Worm (Caenorhabditis elegans) whole organism, midembryonic: ENCODE results near the gene hlh-1.

ENCODE experiments used
- T22C8.4 ChIP-seq: fragments of 200-800 bp; sonication (Bioruptor generic); IDR thresholded peaks from 2 replicates; pipeline ENCODE4 v1.3.6; 2022; ENCODE audit warnings: missing genetic modification characterization, missing compliant biosample characterization
- cog-1 ChIP-seq: sonication (generic microtip); optimal IDR thresholded peaks from 2 replicates; lab custom pipeline; 2016; ENCODE audit warnings: missing genetic modification characterization, missing compliant biosample characterization
- flt-1 ChIP-seq: fragments of 200-800 bp; sonication (Bioruptor generic); IDR thresholded peaks from 2 replicates; pipeline ENCODE4 v1.3.6; 2022; ENCODE audit warnings: missing genetic modification characterization, missing compliant biosample characterization
- klf-2 ChIP-seq: fragments of 200-800 bp; sonication (Bioruptor generic); conservative IDR thresholded peaks from 2 replicates; pipeline ENCODE4 v1.3.6; 2022; ENCODE audit warnings: missing genetic modification reagents, missing genetic modification characterization, missing compliant biosample characterization
- med-1 ChIP-seq: sonication (generic microtip); optimal IDR thresholded peaks from 2 replicates; lab custom pipeline; 2017; ENCODE audit warnings: missing genetic modification characterization, mild to moderate bottlenecking, missing compliant biosample characterization, antibody characterized with exemption, missing genetic modification reagents; ENCODE audit not compliant: insufficient read depth
- ref-1 ChIP-seq: fragments of 200-800 bp; sonication (Bioruptor generic); conservative IDR thresholded peaks from 2 replicates; pipeline ENCODE4 v1.3.6; 2022; ENCODE audit warnings: missing genetic modification reagents, missing genetic modification characterization, missing compliant biosample characterization
- tab-1 ChIP-seq: fragments of 200-800 bp; sonication (Bioruptor generic); IDR thresholded peaks from 2 replicates; pipeline ENCODE4 v1.3.6; 2022; ENCODE audit warnings: missing genetic modification characterization, missing compliant biosample characterization
- ztf-23 ChIP-seq: fragments of 200-800 bp; sonication (Bioruptor generic); IDR thresholded peaks from 2 replicates; pipeline ENCODE4 v1.3.6; 2022; ENCODE audit warnings: missing genetic modification reagents, missing genetic modification characterization, missing compliant biosample characterization
- ztf-29 ChIP-seq: fragments of 200-800 bp; sonication (Bioruptor generic); IDR thresholded peaks from 2 replicates; pipeline ENCODE4 v1.3.6; 2022; ENCODE audit warnings: missing genetic modification reagents, missing genetic modification characterization, missing compliant biosample characterization

The hlh-1 gene

DNA sequence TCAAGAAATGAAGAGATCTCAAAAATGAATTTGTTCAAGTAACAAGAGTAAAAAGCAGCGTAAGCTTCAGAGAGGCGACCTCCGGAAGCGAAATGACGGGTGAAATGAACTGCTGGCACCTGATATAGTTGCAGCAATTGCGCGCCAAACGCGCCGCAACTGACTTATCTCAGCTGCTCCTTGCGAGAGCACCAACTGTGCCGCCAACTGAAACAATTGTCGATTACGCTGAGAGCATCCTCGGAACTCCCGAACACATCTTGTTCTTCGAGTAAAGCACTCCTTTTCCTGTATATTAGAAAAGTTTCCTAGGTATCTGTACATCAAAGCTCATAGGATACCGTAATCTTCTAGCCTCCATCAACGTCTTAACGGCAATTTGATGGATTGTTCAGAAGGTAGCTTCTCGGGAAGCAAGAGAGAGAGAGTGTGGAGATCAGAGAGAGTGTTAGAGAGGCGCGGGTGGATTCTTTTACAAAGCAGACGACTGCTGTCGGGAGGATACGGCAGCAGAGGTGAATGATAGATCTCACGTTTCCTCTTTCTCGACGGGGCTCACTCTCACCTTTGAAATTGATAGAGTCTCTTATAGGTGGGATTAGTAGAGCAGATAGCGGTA lies 1.7 kb downstream of the hlh-1 start:
- TF ChIP-seq T22C8.4 (GFP tag; lab: Robert Waterston, UW) (no peak), cog-1 (no peak), tab-1 (GFP tag; lab: Robert Waterston, UW) (no peak), ztf-23 (no peak), ref-1 (GFP tag; lab: Robert Waterston, UW) (no peak), flt-1 (GFP tag; lab: Robert Waterston, UW) (no peak), klf-2 (GFP tag; lab: Robert Waterston, UW) (no peak)

DNA sequence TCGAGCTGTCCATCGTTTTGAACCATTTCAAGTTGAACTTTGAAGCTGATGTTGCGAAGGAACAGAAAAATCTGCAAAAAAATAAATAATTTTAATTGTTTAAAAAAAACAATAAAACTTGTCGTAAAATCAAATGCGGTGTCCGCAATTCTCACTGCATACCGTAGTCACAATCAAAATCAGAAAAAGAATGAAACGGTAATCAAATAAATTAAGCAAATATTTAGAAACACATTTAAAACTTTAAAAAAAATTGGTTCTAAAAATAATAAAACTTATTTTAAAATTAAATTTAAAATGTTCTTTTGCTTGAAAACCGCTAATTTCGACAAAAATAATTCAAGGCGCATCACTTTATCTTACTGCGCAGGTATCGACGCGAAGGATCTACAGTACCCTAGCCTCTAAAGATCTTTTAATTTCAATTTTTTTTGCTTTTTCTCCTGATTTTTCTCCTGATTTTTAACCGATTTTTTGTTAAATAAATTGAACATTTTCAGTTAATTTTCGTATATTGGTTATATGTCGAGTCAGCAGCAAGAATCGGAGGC lies 4.8 kb downstream of the hlh-1 start, which contains the start of the genes B0304.4 and B0304.2:
Gene B0304.4 (minus strand): TSS at position 101 of the 551 bp plus-strand sequence.
Gene B0304.2 (plus strand): TSS at position 501 of the 551 bp plus-strand sequence.
- no peak for TF ChIP-seq T22C8.4 (GFP tag; lab: Robert Waterston, UW)
- TF ChIP-seq med-1 (GFP tag; lab: Kevin White, UChicago) = no peak
- no peak for TF ChIP-seq klf-2 (GFP tag; lab: Robert Waterston, UW)
- no peak for TF ChIP-seq ref-1 (GFP tag; lab: Robert Waterston, UW)
- TF ChIP-seq ztf-29 (GFP tag; lab: Robert Waterston, UW) = no peak
- TF ChIP-seq cog-1 = no peak
- TF ChIP-seq tab-1 (GFP tag; lab: Robert Waterston, UW) = no peak
- no peak for TF ChIP-seq ztf-23
- no peak for TF ChIP-seq flt-1 (GFP tag; lab: Robert Waterston, UW)

DNA sequence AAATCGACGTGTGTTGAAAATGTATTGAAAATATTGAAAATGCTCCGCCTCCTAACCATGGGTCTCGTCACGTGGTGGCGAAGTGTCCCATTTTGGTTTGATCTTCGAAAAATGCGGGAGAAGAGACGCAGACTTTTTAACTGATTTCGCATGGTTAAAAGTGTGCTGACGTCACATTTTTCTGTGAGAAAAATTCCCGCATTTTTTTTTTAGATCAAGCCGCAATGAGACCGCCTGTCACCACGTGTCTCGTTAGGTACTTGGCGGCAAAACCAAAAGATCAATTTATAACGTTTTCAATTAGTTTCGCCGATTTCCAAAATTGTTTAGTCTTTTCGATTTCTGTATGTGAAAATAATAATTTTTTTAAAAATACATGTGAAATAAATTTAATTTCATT lies 6.8 kb downstream of the hlh-1 start:
- no peak for TF ChIP-seq flt-1 (GFP tag; lab: Robert Waterston, UW)
- no peak for TF ChIP-seq tab-1 (GFP tag; lab: Robert Waterston, UW)
- TF ChIP-seq T22C8.4 (GFP tag; lab: Robert Waterston, UW) = no peak
- TF ChIP-seq med-1 (GFP tag; lab: Kevin White, UChicago) = no peak
- no peak for TF ChIP-seq ztf-23
- no peak for TF ChIP-seq cog-1
- no peak for TF ChIP-seq ref-1 (GFP tag; lab: Robert Waterston, UW)
- TF ChIP-seq klf-2 (GFP tag; lab: Robert Waterston, UW) = no peak
- no peak for TF ChIP-seq ztf-29 (GFP tag; lab: Robert Waterston, UW)

DNA sequence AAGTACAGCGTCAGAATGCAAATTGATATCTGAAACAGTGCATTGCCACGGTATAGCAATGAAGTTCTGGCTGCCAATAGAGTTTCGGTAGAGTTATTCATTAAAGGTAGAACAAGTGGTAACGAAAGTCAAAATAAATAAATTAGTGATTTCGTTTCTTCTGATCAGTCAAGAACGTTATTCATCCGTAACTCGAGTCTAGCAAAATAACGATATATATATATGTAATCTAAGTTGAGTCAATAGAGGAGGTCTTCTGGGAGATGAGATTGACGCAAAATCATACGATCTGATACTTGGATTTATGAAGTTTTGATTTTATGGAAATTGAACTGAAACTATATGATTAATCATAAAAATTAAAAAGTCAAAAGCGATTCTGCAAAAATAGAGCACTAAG lies 9.4 kb downstream of the hlh-1 start, which contains the start of gene sra-35:
Gene sra-35 (minus strand): TSS at position 101 of the 400 bp plus-strand sequence.
- no peak for TF ChIP-seq ref-1 (GFP tag; lab: Robert Waterston, UW)
- TF ChIP-seq ztf-23 = no peak
- no peak for TF ChIP-seq ztf-29 (GFP tag; lab: Robert Waterston, UW)
- no peak for TF ChIP-seq flt-1 (GFP tag; lab: Robert Waterston, UW)
- no peak for TF ChIP-seq klf-2 (GFP tag; lab: Robert Waterston, UW)
- no peak for TF ChIP-seq med-1 (GFP tag; lab: Kevin White, UChicago)
- no peak for TF ChIP-seq tab-1 (GFP tag; lab: Robert Waterston, UW)
- no peak for TF ChIP-seq T22C8.4 (GFP tag; lab: Robert Waterston, UW)
- TF ChIP-seq cog-1 = no peak

DNA sequence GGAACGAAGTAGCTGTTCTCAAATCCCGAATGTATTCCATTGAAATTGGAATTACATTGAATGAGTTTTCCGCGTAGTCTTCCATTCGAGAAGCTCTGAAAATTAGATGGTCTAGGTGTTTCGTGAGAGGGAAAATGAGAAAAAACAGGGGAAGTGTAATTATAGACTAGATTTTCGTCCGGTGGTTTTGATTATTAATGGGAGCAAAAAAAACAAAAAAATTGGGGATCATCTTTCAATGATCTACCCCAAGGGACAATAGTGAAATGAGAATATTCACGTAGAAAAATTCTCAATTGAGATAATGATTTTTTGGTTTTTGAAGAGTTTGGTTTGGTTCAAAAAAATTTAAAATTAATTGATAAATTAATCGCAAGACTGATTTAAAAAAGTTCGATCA lies 13.5 kb downstream of the hlh-1 start, which contains the start of gene sra-32:
Gene sra-32 (minus strand): TSS at position 101 of the 400 bp plus-strand sequence.
- TF ChIP-seq T22C8.4 (GFP tag; lab: Robert Waterston, UW) = no peak
- TF ChIP-seq ztf-23 = no peak
- TF ChIP-seq flt-1 (GFP tag; lab: Robert Waterston, UW) = no peak
- TF ChIP-seq ref-1 (GFP tag; lab: Robert Waterston, UW) = no peak
- TF ChIP-seq klf-2 (GFP tag; lab: Robert Waterston, UW) = no peak
- no peak for TF ChIP-seq med-1 (GFP tag; lab: Kevin White, UChicago)
- TF ChIP-seq cog-1 = no peak
- no peak for TF ChIP-seq tab-1 (GFP tag; lab: Robert Waterston, UW)
- TF ChIP-seq ztf-29 (GFP tag; lab: Robert Waterston, UW) = no peak

DNA sequence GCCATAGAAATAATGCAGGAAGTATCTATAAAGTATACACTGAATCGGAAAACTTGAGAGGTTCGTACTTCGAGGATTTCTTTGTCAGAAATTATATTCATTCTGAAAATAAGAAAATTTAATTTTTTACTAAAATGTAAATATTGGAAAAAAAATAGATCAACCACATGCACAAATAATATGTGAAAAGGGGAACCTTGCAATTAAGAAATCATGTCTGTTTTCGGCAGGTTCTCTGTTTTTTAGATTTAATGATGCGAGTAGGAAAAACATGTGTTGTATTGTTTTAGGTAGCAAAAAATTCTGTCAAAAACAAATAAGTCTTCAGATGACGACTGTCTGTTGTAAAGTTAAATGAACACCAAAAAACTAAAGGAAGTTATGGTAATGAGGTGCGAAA lies 18.8 kb downstream of the hlh-1 start, which contains the start of gene sra-33:
Gene sra-33 (minus strand): TSS at position 101 of the 400 bp plus-strand sequence.
- TF ChIP-seq ztf-29 (GFP tag; lab: Robert Waterston, UW) = no peak
- no peak for TF ChIP-seq med-1 (GFP tag; lab: Kevin White, UChicago)
- TF ChIP-seq flt-1 (GFP tag; lab: Robert Waterston, UW) = no peak
- no peak for TF ChIP-seq ztf-23
- no peak for TF ChIP-seq T22C8.4 (GFP tag; lab: Robert Waterston, UW)
- TF ChIP-seq tab-1 (GFP tag; lab: Robert Waterston, UW) = no peak
- TF ChIP-seq klf-2 (GFP tag; lab: Robert Waterston, UW) = no peak
- TF ChIP-seq cog-1 = no peak
- TF ChIP-seq ref-1 (GFP tag; lab: Robert Waterston, UW) = no peak

DNA sequence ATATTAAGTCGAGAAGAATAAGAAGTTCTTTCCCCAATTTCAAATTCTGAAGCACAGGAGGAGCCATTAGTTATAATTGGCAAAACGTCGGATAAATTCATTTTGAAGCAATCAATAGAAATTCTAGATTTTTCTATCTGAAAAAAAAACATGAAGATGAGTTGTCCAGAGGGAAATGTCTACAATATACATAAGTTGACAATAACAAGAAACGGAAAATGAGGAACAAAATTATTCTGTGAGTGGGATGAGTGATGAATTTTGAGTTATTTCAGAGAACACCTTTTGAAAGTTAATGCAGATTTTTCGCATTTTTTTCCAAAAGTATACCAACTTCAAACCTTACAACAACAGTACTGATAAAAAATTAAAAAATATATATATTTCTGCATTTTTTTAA lies 22.3 kb downstream of the hlh-1 start, which contains the start of gene sra-36:
Gene sra-36 (minus strand): TSS at position 101 of the 400 bp plus-strand sequence.
- no peak for TF ChIP-seq ztf-23
- TF ChIP-seq T22C8.4 (GFP tag; lab: Robert Waterston, UW) = no peak
- no peak for TF ChIP-seq klf-2 (GFP tag; lab: Robert Waterston, UW)
- TF ChIP-seq tab-1 (GFP tag; lab: Robert Waterston, UW) = no peak
- no peak for TF ChIP-seq ztf-29 (GFP tag; lab: Robert Waterston, UW)

DNA sequence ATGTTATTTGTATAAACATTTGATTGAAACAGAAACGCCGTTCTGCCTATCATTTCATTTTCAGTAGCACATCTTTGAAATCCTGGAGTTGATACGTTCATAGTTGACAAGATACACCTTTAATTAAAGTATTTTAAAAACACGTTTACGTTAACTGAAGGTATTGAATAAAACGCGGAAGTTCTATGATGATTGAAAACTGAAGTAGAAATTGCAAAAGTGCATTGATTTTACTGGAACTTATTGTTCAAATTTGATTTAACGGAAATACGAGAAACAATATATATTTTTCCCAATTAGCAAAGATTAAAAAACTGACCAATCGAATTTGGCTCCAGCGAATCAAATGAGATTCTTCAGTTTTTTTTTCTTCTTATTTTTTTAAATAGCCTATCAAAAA lies 25.2 kb downstream of the hlh-1 start, which contains the start of gene sra-34:
Gene sra-34 (minus strand): TSS at position 101 of the 400 bp plus-strand sequence.
- no peak for TF ChIP-seq ref-1 (GFP tag; lab: Robert Waterston, UW)
- no peak for TF ChIP-seq T22C8.4 (GFP tag; lab: Robert Waterston, UW)
- no peak for TF ChIP-seq klf-2 (GFP tag; lab: Robert Waterston, UW)
- no peak for TF ChIP-seq ztf-23
- no peak for TF ChIP-seq tab-1 (GFP tag; lab: Robert Waterston, UW)
- no peak for TF ChIP-seq ztf-29 (GFP tag; lab: Robert Waterston, UW)
- no peak for TF ChIP-seq med-1 (GFP tag; lab: Kevin White, UChicago)
- no peak for TF ChIP-seq cog-1
- no peak for TF ChIP-seq flt-1 (GFP tag; lab: Robert Waterston, UW)

DNA sequence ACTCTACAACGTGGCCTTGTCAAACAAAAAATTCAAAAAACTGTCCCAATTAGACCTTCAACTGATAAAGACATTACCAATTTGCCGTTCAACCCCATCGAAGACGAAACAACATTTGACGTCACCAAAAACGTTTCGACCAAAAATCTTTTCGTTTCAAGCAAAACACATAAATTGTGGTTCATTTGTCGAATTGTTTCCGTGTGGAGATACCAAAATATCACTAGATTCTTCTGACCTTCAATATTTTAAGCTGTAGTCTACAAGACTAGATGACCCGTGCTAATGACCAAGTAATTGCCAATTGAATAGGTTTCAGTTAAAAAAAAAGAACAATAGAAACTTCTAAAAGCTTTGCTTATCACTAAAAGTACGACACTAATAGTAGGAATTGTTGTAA lies 30.0 kb downstream of the hlh-1 start:
- TF ChIP-seq ztf-29 (GFP tag; lab: Robert Waterston, UW) = no peak
- no peak for TF ChIP-seq klf-2 (GFP tag; lab: Robert Waterston, UW)
- TF ChIP-seq ztf-23 = no peak
- no peak for TF ChIP-seq ref-1 (GFP tag; lab: Robert Waterston, UW)
- no peak for TF ChIP-seq tab-1 (GFP tag; lab: Robert Waterston, UW)
- TF ChIP-seq med-1 (GFP tag; lab: Kevin White, UChicago) = no peak
- no peak for TF ChIP-seq flt-1 (GFP tag; lab: Robert Waterston, UW)
- TF ChIP-seq T22C8.4 (GFP tag; lab: Robert Waterston, UW) = no peak
- TF ChIP-seq cog-1 = no peak
